Worm (Caenorhabditis elegans) whole organism, mixed stage, embryonic: ENCODE data around the gene efl-3.

Source experiments
- nhr-12 ChIP-seq: fragments of 150-350 bp; optimal IDR thresholded peaks from 2 replicates; lab custom pipeline; 2014; ENCODE audit warnings: missing biosample characterization, missing genetic modification characterization
- unc-39 ChIP-seq: fragments of 150-350 bp; optimal IDR thresholded peaks from 2 replicates; lab custom pipeline; 2014; ENCODE audit warnings: missing biosample characterization, missing genetic modification characterization
- unc-62 ChIP-seq: fragments of 150-350 bp; optimal IDR thresholded peaks from 2 replicates; lab custom pipeline; 2014; ENCODE audit warnings: missing biosample characterization, missing genetic modification reagents, missing genetic modification characterization

- TF ChIP-seq unc-39 (tag; lab: Kevin White, UChicago): no peak
- TF ChIP-seq nhr-12 (tag; lab: Kevin White, UChicago): no peak
- TF ChIP-seq unc-62 (GFP tag; lab: Kevin White, UChicago): no peak
Observed at ce11 chrII:8409538-8409937, 2.9 kb upstream of the efl-3 start.
